Worm (Caenorhabditis elegans) whole organism, L4 larva: ENCODE results near the gene srd-2.

ENCODE experiments used
- aha-1 ChIP-seq: fragments of 150-350 bp; peaks from one replicate; lab custom pipeline; 2014; ENCODE audit warnings: missing biosample characterization, missing genetic modification characterization
- ama-1 ChIP-seq: fragments of 150-350 bp; optimal IDR thresholded peaks from 2 replicates; lab custom pipeline; 2014; ENCODE audit warnings: inconsistent platforms, mixed read lengths
- lin-38 ChIP-seq: fragments of 200-800 bp; sonication (Bioruptor generic); IDR thresholded peaks from 2 replicates; pipeline ENCODE4 v1.3.6; 2022; ENCODE audit warnings: missing genetic modification reagents, missing genetic modification characterization, missing compliant biosample characterization
- nhr-25 ChIP-seq: sonication (generic microtip); optimal IDR thresholded peaks from 2 replicates; lab custom pipeline; 2017; ENCODE audit warnings: missing genetic modification characterization, mild to moderate bottlenecking, missing compliant biosample characterization, antibody characterized with exemption, moderate library complexity, borderline replicate concordance; ENCODE audit not compliant: insufficient read depth
- nhr-6 ChIP-seq: fragments of 150-350 bp; optimal IDR thresholded peaks from 2 replicates; lab custom pipeline; 2014; ENCODE audit warnings: missing biosample characterization, missing genetic modification characterization
- saeg-2 ChIP-seq: fragments of 200-800 bp; sonication (Bioruptor generic); IDR thresholded peaks from 2 replicates; pipeline ENCODE4 v1.3.6; 2022; ENCODE audit warnings: missing genetic modification reagents, missing genetic modification characterization, missing compliant biosample characterization
- tag-97 ChIP-seq: fragments of 200-800 bp; sonication (Bioruptor generic); IDR thresholded peaks from 2 replicates; pipeline ENCODE4 v1.3.6; 2022; ENCODE audit warnings: missing genetic modification characterization, missing compliant biosample characterization
- unc-62 ChIP-seq, 3 experiments: fragments of 150-350 bp in 1 of 3; sonication (generic microtip); optimal IDR thresholded peaks in 2 of 3; peaks in 1 of 3; 1 replicate in 1 of 3; 2 replicates in 2 of 3; lab custom pipeline; 2014 to 2017; ENCODE audit warnings: missing biosample characterization in 3 of 3, missing genetic modification characterization in 3 of 3, missing genetic modification reagents in 3 of 3, missing genotype in 1 of 3
- ztf-7 ChIP-seq: fragments of 150-350 bp; optimal IDR thresholded peaks from 2 replicates; lab custom pipeline; 2014; ENCODE audit warnings: missing biosample characterization, missing genetic modification characterization

The srd-2 gene

ce11 chrII:10136771-10137170 lies 50.9 kb downstream of the srd-2 start:
- no peak for TF ChIP-seq nhr-25 (tag; lab: Kevin White, UChicago)
- peak; percentile 73 for TF ChIP-seq aha-1 (tag; lab: Kevin White, UChicago)
- TF ChIP-seq tag-97 (GFP tag; lab: Robert Waterston, UW), result no peak
- TF ChIP-seq nhr-6 (tag; lab: Kevin White, UChicago), result no peak
- TF ChIP-seq unc-62 (GFP tag; optimal IDR thresholded peaks at IDR 0.05 in 1 of 2; lab: Kevin White, UChicago), result peak in 1 of 2 experiments; percentile 76
- TF ChIP-seq unc-62 (tag; optimal IDR thresholded peaks at IDR 0.05; lab: Kevin White, UChicago), result no peak
- no peak for TF ChIP-seq lin-38 (GFP tag; lab: Robert Waterston, UW)
- TF ChIP-seq saeg-2 (GFP tag; lab: Robert Waterston, UW), result no peak
- TF ChIP-seq ztf-7 (tag; lab: Kevin White, UChicago), result no peak
- no peak for TF ChIP-seq ama-1 (lab: Kevin White, UChicago)
- TF ChIP-seq, all 104 proteins: peak for 2
